Worm (Caenorhabditis elegans) whole organism, L4/young adult: Measurements from ENCODE around the gene srxa-15.

Experiments
- W03F9.2 ChIP-seq: fragments of 150-350 bp; optimal IDR thresholded peaks from 2 replicates; lab custom pipeline; 2014; ENCODE audit warnings: missing biosample characterization, missing genetic modification characterization
- dao-5 ChIP-seq: sonication (generic microtip); optimal IDR thresholded peaks from 2 replicates; lab custom pipeline; 2016; ENCODE audit warnings: missing genotype, missing genetic modification characterization, moderate library complexity, missing compliant biosample characterization
- him-1 ChIP-seq: sonication (generic microtip); optimal IDR thresholded peaks from 2 replicates; lab custom pipeline; 2016; ENCODE audit warnings: missing genotype, missing genetic modification reagents, missing genetic modification characterization, missing compliant biosample characterization

- TF ChIP-seq W03F9.2 (tag; lab: Kevin White, UChicago) (no peak), dao-5 (tag; lab: Kevin White, UChicago) (no peak), him-1 (tag; lab: Kevin White, UChicago) (no peak)
These were observed 32.5 kb upstream of the srxa-15 start, which contains the start of gene grd-2 for ce11 chrV:20609494-20609893.
